Fruit fly (Drosophila melanogaster) whole organism, prepupa: Measurements from ENCODE around the gene Usp10.

Experiments
- CG10669 ChIP-seq: fragments of 200-800 bp; sonication (Bioruptor generic); optimal IDR thresholded peaks from 3 replicates; lab custom pipeline; 2018; ENCODE audit warnings: missing biosample characterization, mild to moderate bottlenecking, missing genetic modification characterization, moderate library complexity
- CG15336 ChIP-seq: fragments of 200-800 bp; sonication (Bioruptor generic); IDR thresholded peaks from 2 replicates; pipeline ENCODE4 v1.3.6; 2022; ENCODE audit warnings: missing biosample characterization, missing genetic modification characterization
- CG16779 ChIP-seq: fragments of 200-800 bp; sonication (Bioruptor generic); optimal IDR thresholded peaks from 3 replicates; lab custom pipeline; 2017; ENCODE audit warnings: missing biosample characterization, mild to moderate bottlenecking, missing genetic modification characterization
- CG3032 ChIP-seq: fragments of 200-800 bp; optimal IDR thresholded peaks from 2 replicates; lab custom pipeline; 2019; ENCODE audit warnings: missing biosample characterization, mild to moderate bottlenecking, missing genetic modification characterization, moderate library complexity
- CG34406 ChIP-seq: fragments of 200-800 bp; sonication (Bioruptor generic); optimal IDR thresholded peaks from 3 replicates; lab custom pipeline; 2016; ENCODE audit warnings: missing biosample characterization, missing genetic modification characterization
- CG3919 ChIP-seq: fragments of 200-800 bp; sonication (Bioruptor generic); optimal IDR thresholded peaks from 3 replicates; lab custom pipeline; 2016; ENCODE audit warnings: missing biosample characterization, missing genetic modification characterization
- CG6163 ChIP-seq: fragments of 200-800 bp; sonication (Bioruptor generic); IDR thresholded peaks from 3 replicates; pipeline ENCODE4 v1.3.6; 2022; ENCODE audit warnings: missing biosample characterization, missing genetic modification characterization
- CG6854 ChIP-seq: fragments of 200-800 bp; sonication (Bioruptor generic); optimal IDR thresholded peaks from 2 replicates; lab custom pipeline; 2017; ENCODE audit warnings: missing biosample characterization, mild to moderate bottlenecking, missing genetic modification characterization
- CG8319 ChIP-seq: fragments of 200-800 bp; sonication (Bioruptor generic); optimal IDR thresholded peaks from 3 replicates; lab custom pipeline; 2016; ENCODE audit warnings: missing biosample characterization, missing genetic modification characterization
- Hr38 ChIP-seq: sonication (Bioruptor generic); optimal IDR thresholded peaks from 2 replicates; lab custom pipeline; 2016; ENCODE audit warnings: missing biosample characterization, missing genetic modification characterization
- Met ChIP-seq: fragments of 200-800 bp; sonication (Bioruptor generic); optimal IDR thresholded peaks from 3 replicates; lab custom pipeline; 2016; ENCODE audit warnings: missing biosample characterization, missing genetic modification characterization
- Smox ChIP-seq: fragments of 200-800 bp; sonication (Bioruptor generic); optimal IDR thresholded peaks from 3 replicates; lab custom pipeline; 2016; ENCODE audit warnings: missing biosample characterization, missing genetic modification characterization
- acj6 ChIP-seq: fragments of 200-800 bp; sonication (Bioruptor generic); optimal IDR thresholded peaks from 3 replicates; lab custom pipeline; 2016; ENCODE audit warnings: missing biosample characterization, missing genetic modification characterization

- TF ChIP-seq Hr38 (GFP tag; lab: Kevin White, UChicago) (no peak), CG34406 (GFP tag; lab: Kevin White, UChicago) (no peak), CG10669 (GFP tag; lab: Kevin White, UChicago) (no peak), CG15336 (GFP tag; lab: Robert Waterston, UW) (no peak), acj6 (GFP tag; lab: Kevin White, UChicago) (no peak), Met (GFP tag; lab: Kevin White, UChicago) (no peak), CG6854 (GFP tag; lab: Kevin White, UChicago) (peak; percentile 80), CG16779 (tag; lab: Kevin White, UChicago) (no peak), CG8319 (GFP tag; lab: Kevin White, UChicago) (peak; percentile 17), CG6163 (peak; percentile 51; the same call in 1 of the 3 replicates), CG3919 (no peak), CG3032 (tag; lab: Kevin White, UChicago) (no peak), Smox (GFP tag; lab: Kevin White, UChicago) (no peak)
Measured at dm6 chr3L:832897-833857, 38.5 kb upstream of the Usp10 start, which contains the start of gene Sf3b3.
